Worm (Caenorhabditis elegans) whole organism, L4 larva: ENCODE results near the gene ugt-38.

Experiments
- D1046.2 ChIP-seq: fragments of 200-800 bp; sonication (Bioruptor generic); IDR thresholded peaks from 2 replicates; pipeline ENCODE4 v1.3.6; 2022; ENCODE audit warnings: missing genetic modification characterization, missing compliant biosample characterization
- T26A8.4 ChIP-seq: fragments of 200-800 bp; sonication (Bioruptor generic); IDR thresholded peaks from 2 replicates; pipeline ENCODE4 v1.3.6; 2022; ENCODE audit warnings: missing genetic modification characterization, missing compliant biosample characterization
- Y48G9A.11 ChIP-seq: fragments of 200-800 bp; sonication (Bioruptor generic); IDR thresholded peaks from 2 replicates; pipeline ENCODE4 v1.3.6; 2022; ENCODE audit warnings: missing genetic modification reagents, missing genetic modification characterization, missing compliant biosample characterization
- aha-1 ChIP-seq: fragments of 150-350 bp; peaks from one replicate; lab custom pipeline; 2014; ENCODE audit warnings: missing biosample characterization, missing genetic modification characterization
- arid-1 ChIP-seq: fragments of 200-800 bp; sonication (Bioruptor generic); conservative IDR thresholded peaks from 2 replicates; pipeline ENCODE4 v1.3.6; 2022; ENCODE audit warnings: missing genetic modification reagents, missing genetic modification characterization, missing compliant biosample characterization
- ceh-28 ChIP-seq: fragments of 150-350 bp; optimal IDR thresholded peaks from 2 replicates; lab custom pipeline; 2014; ENCODE audit warnings: missing biosample characterization, missing genetic modification reagents, missing genetic modification characterization
- ceh-32 ChIP-seq: sonication (generic microtip); optimal IDR thresholded peaks from 2 replicates; lab custom pipeline; 2016; ENCODE audit warnings: mild to moderate bottlenecking, missing genetic modification characterization, missing compliant biosample characterization; ENCODE audit not compliant: poor library complexity
- ces-1 ChIP-seq: fragments of 150-350 bp; sonication (generic microtip); optimal IDR thresholded peaks from 4 replicates; lab custom pipeline; 2014; ENCODE audit warnings: missing biosample characterization, missing genetic modification reagents, missing genetic modification characterization
- ctbp-1 ChIP-seq: fragments of 200-800 bp; sonication (Bioruptor generic); IDR thresholded peaks from 2 replicates; pipeline ENCODE4 v1.3.6; 2022; ENCODE audit warnings: missing genetic modification reagents, missing genetic modification characterization, missing compliant biosample characterization
- daf-12 ChIP-seq: fragments of 150-350 bp; optimal IDR thresholded peaks from 2 replicates; lab custom pipeline; 2014; ENCODE audit warnings: missing biosample characterization, missing genetic modification reagents, missing genetic modification characterization
- daf-16 ChIP-seq, 3 experiments: sonication (generic microtip); optimal IDR thresholded peaks; 2 replicates each; lab custom pipeline; 2016 to 2017; ENCODE audit warnings: missing genetic modification characterization in 3 of 3, missing genetic modification reagents in 3 of 3, mild to moderate bottlenecking in 2 of 3, missing compliant biosample characterization in 2 of 3, missing biosample characterization in 1 of 3, moderate library complexity in 1 of 3
- dmd-6 ChIP-seq: fragments of 200-800 bp; sonication (Bioruptor generic); IDR thresholded peaks from 2 replicates; pipeline ENCODE4 v1.3.6; 2022; ENCODE audit warnings: missing genetic modification reagents, missing genetic modification characterization, missing compliant biosample characterization
- dmd-9 ChIP-seq: fragments of 200-800 bp; sonication (Bioruptor generic); IDR thresholded peaks from 2 replicates; pipeline ENCODE4 v1.3.6; 2022; ENCODE audit warnings: missing genetic modification reagents, missing genetic modification characterization, missing compliant biosample characterization
- dpl-1 ChIP-seq: fragments of 150-350 bp; optimal IDR thresholded peaks from 2 replicates; lab custom pipeline; 2014; ENCODE audit warnings: missing biosample characterization, missing genetic modification reagents, missing genetic modification characterization
- dve-1 ChIP-seq: sonication (generic microtip); optimal IDR thresholded peaks from 2 replicates; lab custom pipeline; 2017; ENCODE audit warnings: antibody characterized with exemption, mild to moderate bottlenecking, missing genetic modification characterization, missing compliant biosample characterization; ENCODE audit not compliant: insufficient read depth
- egl-43 ChIP-seq: fragments of 200-800 bp; sonication (Bioruptor generic); IDR thresholded peaks from 2 replicates; pipeline ENCODE4 v1.3.6; 2022; ENCODE audit warnings: missing genetic modification reagents, missing genetic modification characterization, missing compliant biosample characterization
- hif-1 ChIP-seq, 2 experiments: sonication (generic microtip); optimal IDR thresholded peaks; 2 replicates each; lab custom pipeline; 2016 to 2017; ENCODE audit warnings: missing compliant biosample characterization in 2 of 2, missing genetic modification characterization in 2 of 2, missing genetic modification reagents in 2 of 2, missing genotype in 2 of 2, mild to moderate bottlenecking in 1 of 2
- hlh-11 ChIP-seq: fragments of 200-800 bp; sonication (Bioruptor generic); optimal IDR thresholded peaks from 2 replicates; lab custom pipeline; 2018; ENCODE audit warnings: mild to moderate bottlenecking, missing genetic modification characterization, missing compliant biosample characterization
- hlh-30 ChIP-seq: sonication (generic microtip); optimal IDR thresholded peaks from 2 replicates; lab custom pipeline; 2017; ENCODE audit warnings: antibody characterized with exemption, mild to moderate bottlenecking, missing genetic modification characterization, missing compliant biosample characterization; ENCODE audit not compliant: insufficient read depth
- hmg-1.1 ChIP-seq: fragments of 200-800 bp; sonication (Bioruptor generic); IDR thresholded peaks from 2 replicates; pipeline ENCODE4 v1.3.6; 2022; ENCODE audit warnings: missing genetic modification reagents, missing genetic modification characterization, missing compliant biosample characterization
- lim-7 ChIP-seq: fragments of 200-800 bp; sonication (Bioruptor generic); IDR thresholded peaks from 2 replicates; pipeline ENCODE4 v1.3.6; 2022; ENCODE audit warnings: missing genetic modification characterization, missing compliant biosample characterization
- lin-1 ChIP-seq: fragments of 200-800 bp; sonication (Bioruptor generic); IDR thresholded peaks from 2 replicates; pipeline ENCODE4 v1.3.6; 2022; ENCODE audit warnings: missing genetic modification reagents, missing genetic modification characterization, missing compliant biosample characterization
- lin-15B ChIP-seq: fragments of 150-350 bp; sonication (generic microtip); optimal IDR thresholded peaks from 3 replicates; lab custom pipeline; 2014; ENCODE audit warnings: missing biosample characterization, missing genetic modification characterization
- lin-38 ChIP-seq: fragments of 200-800 bp; sonication (Bioruptor generic); IDR thresholded peaks from 2 replicates; pipeline ENCODE4 v1.3.6; 2022; ENCODE audit warnings: missing genetic modification reagents, missing genetic modification characterization, missing compliant biosample characterization
- lin-39 ChIP-seq: fragments of 150-350 bp; optimal IDR thresholded peaks from 2 replicates; lab custom pipeline; 2014; ENCODE audit warnings: missing biosample characterization, missing genetic modification reagents, missing genetic modification characterization
- lir-3 ChIP-seq: sonication (generic microtip); optimal IDR thresholded peaks from 2 replicates; lab custom pipeline; 2016; ENCODE audit warnings: mild to moderate bottlenecking, missing genetic modification characterization, missing compliant biosample characterization
- lsy-2 ChIP-seq, 2 experiments: fragments of 150-350 bp in 1 of 2; sonication (generic microtip) in 1 of 2; optimal IDR thresholded peaks; 2 replicates each; lab custom pipeline; 2014 to 2017; ENCODE audit warnings: missing biosample characterization in 2 of 2, missing genetic modification characterization in 2 of 2
- mep-1 ChIP-seq: fragments of 150-350 bp; sonication (generic microtip); optimal IDR thresholded peaks from 3 replicates; lab custom pipeline; 2014; ENCODE audit warnings: missing biosample characterization, missing genetic modification characterization
- mxl-3 ChIP-seq: fragments of 200-800 bp; sonication (Bioruptor generic); optimal IDR thresholded peaks from 2 replicates; lab custom pipeline; 2018; ENCODE audit warnings: mild to moderate bottlenecking, missing genetic modification characterization, missing compliant biosample characterization
- nhr-28 ChIP-seq: fragments of 150-350 bp; optimal IDR thresholded peaks from 2 replicates; lab custom pipeline; 2014; ENCODE audit warnings: missing biosample characterization, missing genetic modification characterization
- nhr-41 ChIP-seq: fragments of 200-800 bp; sonication (Bioruptor generic); IDR thresholded peaks from 2 replicates; pipeline ENCODE4 v1.3.6; 2022; ENCODE audit warnings: missing genetic modification reagents, missing genetic modification characterization, missing compliant biosample characterization
- nhr-42 ChIP-seq: fragments of 200-800 bp; sonication (Bioruptor generic); IDR thresholded peaks from 2 replicates; pipeline ENCODE4 v1.3.6; 2022; ENCODE audit warnings: missing genetic modification characterization, missing compliant biosample characterization
- nhr-48 ChIP-seq: sonication (generic microtip); optimal IDR thresholded peaks from 2 replicates; lab custom pipeline; 2016; ENCODE audit warnings: mild to moderate bottlenecking, missing genetic modification characterization, missing compliant biosample characterization
- nhr-76 ChIP-seq: fragments of 150-350 bp; optimal IDR thresholded peaks from 2 replicates; lab custom pipeline; 2014; ENCODE audit warnings: missing biosample characterization, missing genetic modification characterization
- nhr-77 ChIP-seq: fragments of 150-350 bp; optimal IDR thresholded peaks from 2 replicates; lab custom pipeline; 2014; ENCODE audit warnings: missing biosample characterization, missing genetic modification characterization
- php-3 ChIP-seq: fragments of 200-800 bp; sonication (Bioruptor generic); IDR thresholded peaks from 2 replicates; pipeline ENCODE4 v1.3.6; 2022; ENCODE audit warnings: missing genetic modification reagents, missing genetic modification characterization, missing compliant biosample characterization
- pqm-1 ChIP-seq: sonication (generic microtip); optimal IDR thresholded peaks from 2 replicates; lab custom pipeline; 2017; ENCODE audit warnings: missing biosample characterization, missing genetic modification characterization
- saeg-2 ChIP-seq: fragments of 200-800 bp; sonication (Bioruptor generic); IDR thresholded peaks from 2 replicates; pipeline ENCODE4 v1.3.6; 2022; ENCODE audit warnings: missing genetic modification reagents, missing genetic modification characterization, missing compliant biosample characterization
- sdz-12 ChIP-seq: fragments of 200-800 bp; sonication (Bioruptor generic); optimal IDR thresholded peaks from 2 replicates; lab custom pipeline; 2018; ENCODE audit warnings: mild to moderate bottlenecking, missing genetic modification characterization, missing compliant biosample characterization
- set-16 ChIP-seq: fragments of 200-800 bp; sonication (Bioruptor generic); IDR thresholded peaks from 2 replicates; pipeline ENCODE4 v1.3.6; 2022; ENCODE audit warnings: missing genetic modification reagents, missing genetic modification characterization, missing compliant biosample characterization
- spr-1 ChIP-seq: sonication (generic microtip); optimal IDR thresholded peaks from 2 replicates; lab custom pipeline; 2016; ENCODE audit warnings: mild to moderate bottlenecking, missing genetic modification characterization, missing compliant biosample characterization
- spr-3 ChIP-seq: fragments of 200-800 bp; sonication (Bioruptor generic); optimal IDR thresholded peaks from 2 replicates; lab custom pipeline; 2018; ENCODE audit warnings: mild to moderate bottlenecking, missing genetic modification characterization, missing compliant biosample characterization
- unc-62 ChIP-seq, 3 experiments: fragments of 150-350 bp in 1 of 3; sonication (generic microtip); optimal IDR thresholded peaks in 2 of 3; peaks in 1 of 3; 1 replicate in 1 of 3; 2 replicates in 2 of 3; lab custom pipeline; 2014 to 2017; ENCODE audit warnings: missing biosample characterization in 3 of 3, missing genetic modification characterization in 3 of 3, missing genetic modification reagents in 3 of 3, missing genotype in 1 of 3
- zip-2 ChIP-seq: fragments of 150-350 bp; optimal IDR thresholded peaks from 2 replicates; lab custom pipeline; 2014; ENCODE audit warnings: missing biosample characterization, missing genetic modification characterization

Gene ugt-38

DNA sequence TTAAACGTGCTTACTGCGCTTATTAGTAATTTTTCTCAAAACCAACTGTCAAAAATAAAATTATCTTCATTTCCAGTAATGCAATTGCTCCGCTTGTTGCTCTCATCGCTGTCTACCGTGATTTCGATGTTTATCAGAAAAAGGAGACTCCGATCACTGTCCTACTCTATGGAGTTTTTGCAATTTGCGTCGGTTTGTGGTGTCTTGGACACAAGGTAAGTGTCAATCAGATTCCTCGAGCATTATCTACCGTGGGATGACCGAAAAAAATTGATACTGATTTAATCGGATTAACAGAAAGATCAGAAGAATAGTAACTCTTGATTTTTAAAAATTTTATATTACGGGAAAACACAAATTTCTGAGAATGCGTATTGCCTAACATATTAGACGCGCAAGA is 40.0 kb upstream of the ugt-38 start:
- no peak for TF ChIP-seq zip-2 (tag; lab: Kevin White, UChicago)
- no peak for TF ChIP-seq hmg-1.1 (GFP tag; lab: Robert Waterston, UW)
- TF ChIP-seq saeg-2 (GFP tag; lab: Robert Waterston, UW) = no peak
- TF ChIP-seq daf-16 (GFP tag; optimal IDR thresholded peaks at IDR 0.05; lab: Kevin White, UChicago) = peak in 1 of 2 experiments; percentile 4
- TF ChIP-seq daf-16 (tag; optimal IDR thresholded peaks at IDR 0.05; lab: Kevin White, UChicago) = peak; percentile 32
- no peak for TF ChIP-seq nhr-41 (GFP tag; lab: Robert Waterston, UW)
- TF ChIP-seq dmd-9 (GFP tag; lab: Robert Waterston, UW) = no peak
- no peak for TF ChIP-seq egl-43 (GFP tag; lab: Robert Waterston, UW)
- no peak for TF ChIP-seq dve-1 (tag; lab: Kevin White, UChicago)
- peak; percentile 60 for TF ChIP-seq dmd-6 (GFP tag; lab: Robert Waterston, UW)
- TF ChIP-seq unc-62 (GFP tag; optimal IDR thresholded peaks at IDR 0.05 in 1 of 2; lab: Kevin White, UChicago) = no peak
- no peak for TF ChIP-seq unc-62 (tag; optimal IDR thresholded peaks at IDR 0.05; lab: Kevin White, UChicago)
- TF ChIP-seq nhr-76 (tag; lab: Kevin White, UChicago) = no peak

DNA sequence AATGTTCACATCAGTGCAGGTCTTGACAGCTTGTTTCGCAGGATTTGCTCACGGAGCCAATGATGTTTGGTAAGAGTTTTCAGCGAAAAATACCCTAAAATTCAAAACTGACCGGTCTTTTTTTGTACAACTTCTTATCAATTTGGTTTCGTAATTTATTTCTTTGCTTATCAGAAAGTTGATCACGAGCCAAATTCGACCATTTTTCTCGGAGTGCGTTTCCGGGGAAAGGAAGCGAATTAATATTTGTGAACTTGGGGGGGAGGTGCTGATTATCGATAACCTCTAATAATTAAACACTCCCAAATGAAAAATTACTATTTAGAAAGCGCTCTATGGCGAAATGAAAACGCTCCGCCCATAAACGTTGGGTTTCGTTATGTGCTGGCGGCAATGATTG is 39.3 kb upstream of the ugt-38 start:
- TF ChIP-seq php-3 (GFP tag; lab: Robert Waterston, UW) = no peak
- TF ChIP-seq lim-7 (GFP tag; lab: Robert Waterston, UW) = no peak
- no peak for TF ChIP-seq ctbp-1
- TF ChIP-seq daf-16 (GFP tag; optimal IDR thresholded peaks at IDR 0.05; lab: Kevin White, UChicago) = no peak
- peak; percentile 37 for TF ChIP-seq daf-16 (tag; optimal IDR thresholded peaks at IDR 0.05; lab: Kevin White, UChicago)
- TF ChIP-seq dmd-6 (GFP tag; lab: Robert Waterston, UW) = peak; percentile 69
- TF ChIP-seq Y48G9A.11 = no peak
- TF ChIP-seq dpl-1 (GFP tag; lab: Kevin White, UChicago) = no peak
- no peak for TF ChIP-seq hif-1 (tag; optimal IDR thresholded peaks at IDR 0.05; lab: Kevin White, UChicago)
- TF ChIP-seq mxl-3 (GFP tag; lab: Kevin White, UChicago) = no peak
- TF ChIP-seq D1046.2 (GFP tag; lab: Robert Waterston, UW) = no peak
- TF ChIP-seq ceh-28 = no peak
- no peak for TF ChIP-seq lir-3
- TF ChIP-seq set-16 (GFP tag; lab: Robert Waterston, UW) = no peak
- TF ChIP-seq dve-1 (tag; lab: Kevin White, UChicago) = peak; percentile 25
- no peak for TF ChIP-seq spr-3 (GFP tag; lab: Kevin White, UChicago)
- TF ChIP-seq hlh-11 = peak; percentile 52
- no peak for TF ChIP-seq spr-1
- TF ChIP-seq daf-12 (tag; lab: Kevin White, UChicago) = no peak
- TF ChIP-seq nhr-42 (GFP tag; lab: Robert Waterston, UW) = no peak
- TF ChIP-seq arid-1 (GFP tag; lab: Robert Waterston, UW) = no peak
- TF ChIP-seq hlh-30 (tag; lab: Kevin White, UChicago) = no peak
- TF ChIP-seq T26A8.4 (GFP tag; lab: Robert Waterston, UW) = no peak
- no peak for TF ChIP-seq lin-15B (tag; lab: Kevin White, UChicago)
- TF ChIP-seq ceh-32 (tag; lab: Kevin White, UChicago) = no peak
- peak; percentile 49 for TF ChIP-seq nhr-77 (tag; lab: Kevin White, UChicago)
- TF ChIP-seq lsy-2 (tag; optimal IDR thresholded peaks at IDR 0.05; lab: Kevin White, UChicago) = no peak
- peak; percentile 75; the same call in 1 of the 2 replicates for TF ChIP-seq lin-1 (GFP tag; lab: Robert Waterston, UW)
- no peak for TF ChIP-seq ces-1 (GFP tag; lab: Kevin White, UChicago)
- TF ChIP-seq pqm-1 (tag; lab: Kevin White, UChicago) = peak; percentile 69
- no peak for TF ChIP-seq nhr-48 (tag; lab: Kevin White, UChicago)
- peak; percentile 75 for TF ChIP-seq nhr-28 (tag; lab: Kevin White, UChicago)
- TF ChIP-seq sdz-12 = no peak
- no peak for TF ChIP-seq lin-38 (GFP tag; lab: Robert Waterston, UW)
- no peak for TF ChIP-seq aha-1 (tag; lab: Kevin White, UChicago)
- TF ChIP-seq lin-39 = no peak
- TF ChIP-seq mep-1 (tag; lab: Kevin White, UChicago) = no peak
